Worm (Caenorhabditis elegans): ENCODE results near the gene C14A6.13.

ce11 chrV:18179663-18180062 lies 18.5 kb upstream of the C14A6.13 start, which contains the start of gene C31G12.1:
- no peak for TF ChIP-seq nhr-237 (tag; optimal IDR thresholded peaks at IDR 0.05)
- TF ChIP-seq cnd-1 (tag; optimal IDR thresholded peaks at IDR 0.05), result no peak
- TF ChIP-seq ceh-43 (GFP tag; optimal IDR thresholded peaks at IDR 0.05), result no peak
- no peak for TF ChIP-seq nhr-28 (tag; optimal IDR thresholded peaks at IDR 0.05)
- no peak for TF ChIP-seq unc-62 (GFP tag; optimal IDR thresholded peaks at IDR 0.05)
- no peak for TF ChIP-seq ztf-11 (tag; optimal IDR thresholded peaks at IDR 0.05)

Measured in whole organism, mixed stage, embryonic.